Worm (Caenorhabditis elegans) whole organism, L1 larva: ENCODE results near the gene dnj-25.
A peak's percentile ranks its signal among the peaks of the same experiment; 100 is the strongest.

Experiments used
- C16A3.4 ChIP-seq: fragments of 150-350 bp; optimal IDR thresholded peaks from 2 replicates; lab custom pipeline; 2014; ENCODE audit warnings: missing biosample characterization, missing genetic modification characterization
- F16B12.6 ChIP-seq: fragments of 150-350 bp; optimal IDR thresholded peaks from 2 replicates; lab custom pipeline; 2014; ENCODE audit warnings: missing biosample characterization, missing genetic modification characterization
- Y116A8C.19 ChIP-seq: sonication (generic microtip); optimal IDR thresholded peaks from 2 replicates; lab custom pipeline; 2016; ENCODE audit warnings: missing compliant biosample characterization, missing genetic modification characterization, borderline replicate concordance
- alr-1 ChIP-seq: fragments of 200-800 bp; sonication (Bioruptor generic); optimal IDR thresholded peaks from 2 replicates; lab custom pipeline; 2018; ENCODE audit warnings: borderline replicate concordance, mild to moderate bottlenecking, missing genetic modification characterization, missing compliant biosample characterization
- ama-1 ChIP-seq: fragments of 150-350 bp; optimal IDR thresholded peaks from 2 replicates; lab custom pipeline; 2014
- ceh-8 ChIP-seq: fragments of 200-800 bp; sonication (Bioruptor generic); optimal IDR thresholded peaks from 2 replicates; lab custom pipeline; 2018; ENCODE audit warnings: mild to moderate bottlenecking, missing genetic modification characterization, moderate library complexity, missing compliant biosample characterization
- dsc-1 ChIP-seq: sonication (generic microtip); optimal IDR thresholded peaks from 2 replicates; lab custom pipeline; 2016; ENCODE audit warnings: mild to moderate bottlenecking, missing genetic modification characterization, missing compliant biosample characterization
- efl-1 ChIP-seq, 4 experiments: fragments of 150-350 bp; optimal IDR thresholded peaks in 3 of 4; peaks in 1 of 4; 1 replicate in 1 of 4; 2 replicates in 3 of 4; lab custom pipeline; 2014; ENCODE audit warnings: missing biosample characterization in 2 of 4, missing genetic modification characterization in 2 of 4, missing genetic modification reagents in 2 of 4
- egl-13 ChIP-seq: sonication (generic microtip); optimal IDR thresholded peaks from 2 replicates; lab custom pipeline; 2016; ENCODE audit warnings: missing genotype, missing genetic modification reagents, missing genetic modification characterization, missing compliant biosample characterization
- elt-2 ChIP-seq: sonication (generic microtip); optimal IDR thresholded peaks from 2 replicates; lab custom pipeline; 2016; ENCODE audit warnings: missing genetic modification characterization, mild to moderate bottlenecking, inconsistent platforms, missing compliant biosample characterization, missing genetic modification reagents
- elt-3 ChIP-seq, 6 experiments: fragments of 150-350 bp in 1 of 6; sonication (generic microtip); optimal IDR thresholded peaks; 2 replicates each; lab custom pipeline; 2017 to 2018; ENCODE audit warnings: missing biosample characterization in 6 of 6, missing genetic modification characterization in 6 of 6, inconsistent platforms in 1 of 6
- ets-5 ChIP-seq: fragments of 200-800 bp; sonication (Bioruptor generic); IDR thresholded peaks from 2 replicates; pipeline ENCODE4 v1.3.6; 2022; ENCODE audit warnings: missing genetic modification characterization, missing compliant biosample characterization
- fkh-10 ChIP-seq: sonication (generic microtip); optimal IDR thresholded peaks from 2 replicates; lab custom pipeline; 2017; ENCODE audit warnings: missing biosample characterization, missing genetic modification reagents, missing genetic modification characterization
- fkh-4 ChIP-seq: sonication (generic microtip); optimal IDR thresholded peaks from 2 replicates; lab custom pipeline; 2016; ENCODE audit warnings: missing compliant biosample characterization, missing genetic modification characterization, borderline replicate concordance
- fkh-8 ChIP-seq: sonication (generic microtip); optimal IDR thresholded peaks from 2 replicates; lab custom pipeline; 2016; ENCODE audit warnings: mild to moderate bottlenecking, missing genetic modification characterization, missing compliant biosample characterization
- fos-1 ChIP-seq: fragments of 150-350 bp; optimal IDR thresholded peaks from 2 replicates; lab custom pipeline; 2014; ENCODE audit warnings: missing biosample characterization, missing genetic modification characterization
- irx-1 ChIP-seq: sonication (generic microtip); optimal IDR thresholded peaks from 2 replicates; lab custom pipeline; 2016; ENCODE audit warnings: missing genetic modification characterization, missing compliant biosample characterization
- isw-1 ChIP-seq: fragments of 200-800 bp; sonication (Bioruptor generic); IDR thresholded peaks from 2 replicates; pipeline ENCODE4 v1.3.6; 2022; ENCODE audit warnings: missing genetic modification characterization, missing compliant biosample characterization
- jun-1 ChIP-seq: fragments of 150-350 bp; optimal IDR thresholded peaks from 2 replicates; lab custom pipeline; 2014; ENCODE audit warnings: missing biosample characterization, missing genetic modification reagents, missing genetic modification characterization
- lin-13 ChIP-seq: fragments of 150-350 bp; optimal IDR thresholded peaks from 2 replicates; lab custom pipeline; 2014; ENCODE audit warnings: missing biosample characterization, missing genetic modification reagents, missing genetic modification characterization
- lin-14 ChIP-seq: fragments of 200-800 bp; sonication (Bioruptor generic); optimal IDR thresholded peaks from 2 replicates; lab custom pipeline; 2018; ENCODE audit warnings: mild to moderate bottlenecking, missing genetic modification characterization, moderate library complexity, missing compliant biosample characterization
- lir-3 ChIP-seq: sonication (generic microtip); optimal IDR thresholded peaks from 2 replicates; lab custom pipeline; 2016; ENCODE audit warnings: mild to moderate bottlenecking, missing genetic modification characterization, moderate library complexity, missing compliant biosample characterization; ENCODE audit not compliant: poor library complexity
- lsy-2 ChIP-seq, 2 experiments: fragments of 150-350 bp; optimal IDR thresholded peaks; 2 replicates each; lab custom pipeline; 2014; ENCODE audit warnings: missing biosample characterization in 2 of 2, missing genetic modification characterization in 2 of 2
- mab-9 ChIP-seq: fragments of 200-800 bp; sonication (Bioruptor generic); IDR thresholded peaks from 2 replicates; pipeline ENCODE4 v1.3.6; 2022; ENCODE audit warnings: missing genetic modification reagents, missing genetic modification characterization, missing compliant biosample characterization
- mep-1 ChIP-seq: fragments of 150-350 bp; optimal IDR thresholded peaks from 2 replicates; lab custom pipeline; 2014; ENCODE audit warnings: missing biosample characterization, missing genetic modification characterization
- nhr-11 ChIP-seq: fragments of 150-350 bp; optimal IDR thresholded peaks from 2 replicates; lab custom pipeline; 2014; ENCODE audit warnings: missing biosample characterization, missing genetic modification characterization
- nhr-19 ChIP-seq: fragments of 200-800 bp; sonication (Bioruptor generic); conservative IDR thresholded peaks from 2 replicates; pipeline ENCODE4 v1.3.6; 2022; ENCODE audit warnings: missing genetic modification characterization, missing compliant biosample characterization
- nhr-20 ChIP-seq: sonication (generic microtip); optimal IDR thresholded peaks from 2 replicates; lab custom pipeline; 2016; ENCODE audit warnings: mild to moderate bottlenecking, missing genetic modification characterization, missing compliant biosample characterization
- nhr-47 ChIP-seq: sonication (generic microtip); optimal IDR thresholded peaks from 2 replicates; lab custom pipeline; 2016; ENCODE audit warnings: mild to moderate bottlenecking, missing genetic modification characterization, moderate library complexity, missing compliant biosample characterization
- nhr-71 ChIP-seq: sonication (generic microtip); optimal IDR thresholded peaks from 2 replicates; lab custom pipeline; 2016; ENCODE audit warnings: mild to moderate bottlenecking, missing genetic modification characterization, moderate library complexity, missing compliant biosample characterization
- nhr-76 ChIP-seq: sonication (generic microtip); optimal IDR thresholded peaks from 2 replicates; lab custom pipeline; 2017; ENCODE audit warnings: missing biosample characterization, missing genetic modification characterization
- nhr-84 ChIP-seq: sonication (generic microtip); optimal IDR thresholded peaks from 2 replicates; lab custom pipeline; 2017; ENCODE audit warnings: missing biosample characterization, missing genetic modification characterization
- nhr-85 ChIP-seq: sonication (generic microtip); peaks from one replicate; lab custom pipeline; 2016; ENCODE audit warnings: missing genetic modification characterization, inconsistent platforms, missing compliant biosample characterization
- pag-3 ChIP-seq: sonication (generic microtip); optimal IDR thresholded peaks from 2 replicates; lab custom pipeline; 2017; ENCODE audit warnings: missing genetic modification characterization, mild to moderate bottlenecking, missing compliant biosample characterization, antibody characterized with exemption, borderline replicate concordance; ENCODE audit not compliant: insufficient read depth
- pax-3 ChIP-seq: fragments of 200-800 bp; sonication (Bioruptor generic); optimal IDR thresholded peaks from 2 replicates; lab custom pipeline; 2018; ENCODE audit warnings: mild to moderate bottlenecking, missing genetic modification characterization, moderate library complexity, missing compliant biosample characterization
- rnt-1 ChIP-seq: sonication (generic microtip); optimal IDR thresholded peaks from 2 replicates; lab custom pipeline; 2016; ENCODE audit warnings: mild to moderate bottlenecking, missing genetic modification characterization, moderate library complexity, missing compliant biosample characterization
- snpc-4 ChIP-seq: fragments of 150-350 bp; optimal IDR thresholded peaks from 2 replicates; lab custom pipeline; 2014; ENCODE audit warnings: missing biosample characterization, missing genetic modification characterization
- snu-23 ChIP-seq: sonication (generic microtip); optimal IDR thresholded peaks from 2 replicates; lab custom pipeline; 2016; ENCODE audit warnings: missing genetic modification characterization, missing compliant biosample characterization
- sox-4 ChIP-seq: sonication (generic microtip); optimal IDR thresholded peaks from 2 replicates; lab custom pipeline; 2016; ENCODE audit warnings: missing genetic modification characterization, missing compliant biosample characterization
- sptf-1 ChIP-seq: fragments of 150-350 bp; optimal IDR thresholded peaks from 2 replicates; lab custom pipeline; 2014; ENCODE audit warnings: missing biosample characterization, missing genetic modification characterization
- tlp-1 ChIP-seq: fragments of 150-350 bp; optimal IDR thresholded peaks from 2 replicates; lab custom pipeline; 2014; ENCODE audit warnings: missing biosample characterization, missing genetic modification characterization
- unc-130 ChIP-seq: fragments of 150-350 bp; optimal IDR thresholded peaks from 2 replicates; lab custom pipeline; 2017; ENCODE audit warnings: missing biosample characterization, missing genetic modification characterization, inconsistent platforms
- unc-62 ChIP-seq: fragments of 150-350 bp; optimal IDR thresholded peaks from 2 replicates; lab custom pipeline; 2014; ENCODE audit warnings: missing biosample characterization, missing genetic modification reagents, missing genetic modification characterization
- xbp-1 ChIP-seq: sonication (generic microtip); optimal IDR thresholded peaks from 2 replicates; lab custom pipeline; 2016; ENCODE audit warnings: missing genetic modification characterization, missing compliant biosample characterization

dnj-25 gene

ce11 chrV:20781346-20781952 lies 37.3 kb upstream of the dnj-25 start:
- TF ChIP-seq elt-2 (tag; lab: Kevin White, UChicago) (no peak), pax-3 (tag; lab: Kevin White, UChicago) (no peak), efl-1 (optimal IDR thresholded peaks at IDR 0.05; lab: Kevin White, UChicago) (no peak), efl-1 (GFP tag; optimal IDR thresholded peaks at IDR 0.05 in 1 of 2; lab: Kevin White, UChicago) (peak in 1 of 2 experiments; percentile 54), fos-1 (tag; lab: Kevin White, UChicago) (no peak), unc-62 (peak; percentile 27)

ce11 chrV:20780400-20780799 lies 36.3 kb upstream of the dnj-25 start, which contains the start of gene hif-1:
hif-1 (plus strand) TSS chrV:20780407.
- TF ChIP-seq nhr-71 (tag; lab: Kevin White, UChicago) (no peak), xbp-1 (tag; lab: Kevin White, UChicago) (no peak), ama-1 (lab: Kevin White, UChicago) (no peak), fkh-10 (GFP tag; lab: Kevin White, UChicago) (no peak), elt-3 (tag; optimal IDR thresholded peaks at IDR 0.05; lab: Kevin White, UChicago) (no peak), F16B12.6 (tag; lab: Kevin White, UChicago) (no peak), ets-5 (GFP tag; lab: Robert Waterston, UW) (no peak), fkh-4 (tag; lab: Kevin White, UChicago) (no peak), egl-13 (peak; percentile 31), nhr-76 (tag; lab: Kevin White, UChicago) (no peak), pax-3 (tag; lab: Kevin White, UChicago) (no peak), snu-23 (no peak), lsy-2 (tag; optimal IDR thresholded peaks at IDR 0.05; lab: Kevin White, UChicago) (peak in 1 of 2 experiments; percentile 57), lin-14 (GFP tag; lab: Kevin White, UChicago) (no peak), rnt-1 (tag; lab: Kevin White, UChicago) (peak; percentile 13)

ce11 chrV:20779707-20780346 lies 35.7 kb upstream of the dnj-25 start:
- TF ChIP-seq sptf-1 (tag; lab: Kevin White, UChicago) = no peak
- TF ChIP-seq snu-23 = no peak
- no peak for TF ChIP-seq mep-1 (tag; lab: Kevin White, UChicago)
- no peak for TF ChIP-seq jun-1 (tag; lab: Kevin White, UChicago)
- no peak for TF ChIP-seq nhr-84 (tag; lab: Kevin White, UChicago)
- TF ChIP-seq nhr-85 = peak; percentile 75
- no peak for TF ChIP-seq C16A3.4
- TF ChIP-seq ama-1 (lab: Kevin White, UChicago) = no peak
- TF ChIP-seq alr-1 (tag; lab: Kevin White, UChicago) = no peak
- no peak for TF ChIP-seq ceh-8 (GFP tag; lab: Kevin White, UChicago)
- TF ChIP-seq F16B12.6 (tag; lab: Kevin White, UChicago) = no peak
- TF ChIP-seq pax-3 (tag; lab: Kevin White, UChicago) = peak; percentile 42
- peak; percentile 29 for TF ChIP-seq nhr-19 (GFP tag; lab: Robert Waterston, UW)
- TF ChIP-seq nhr-71 (tag; lab: Kevin White, UChicago) = peak; percentile 57
- TF ChIP-seq lin-13 = no peak
- peak; percentile 25 for TF ChIP-seq lin-14 (GFP tag; lab: Kevin White, UChicago)
- TF ChIP-seq sox-4 (tag; lab: Kevin White, UChicago) = peak; percentile 78
- no peak for TF ChIP-seq pag-3
- no peak for TF ChIP-seq mab-9 (GFP tag; lab: Robert Waterston, UW)
- TF ChIP-seq elt-3 (tag; optimal IDR thresholded peaks at IDR 0.05; lab: Kevin White, UChicago) = no peak
- no peak for TF ChIP-seq Y116A8C.19 (tag; lab: Kevin White, UChicago)
- no peak for TF ChIP-seq unc-130 (tag; lab: Kevin White, UChicago)
- no peak for TF ChIP-seq nhr-11 (tag; lab: Kevin White, UChicago)
- peak; percentile 80 for TF ChIP-seq dsc-1 (tag; lab: Kevin White, UChicago)
- TF ChIP-seq fkh-10 (GFP tag; lab: Kevin White, UChicago) = no peak
- TF ChIP-seq nhr-47 (tag; lab: Kevin White, UChicago) = peak; percentile 23
- TF ChIP-seq rnt-1 (tag; lab: Kevin White, UChicago) = peak; percentile 58
- peak in 1 of 2 experiments; percentile 13 for TF ChIP-seq lsy-2 (tag; optimal IDR thresholded peaks at IDR 0.05; lab: Kevin White, UChicago)
- TF ChIP-seq tlp-1 (tag; lab: Kevin White, UChicago) = no peak
- no peak for TF ChIP-seq lir-3 (tag; lab: Kevin White, UChicago)
- peak; percentile 1 for TF ChIP-seq irx-1
- no peak for TF ChIP-seq isw-1 (GFP tag; lab: Robert Waterston, UW)
- peak; percentile 48 for TF ChIP-seq nhr-20 (tag; lab: Kevin White, UChicago)
- peak; percentile 38 for TF ChIP-seq fos-1 (tag; lab: Kevin White, UChicago)
- TF ChIP-seq fkh-8 (tag; lab: Kevin White, UChicago) = peak; percentile 68
- TF ChIP-seq snpc-4 (tag; lab: Kevin White, UChicago) = no peak
